Worm (Caenorhabditis elegans) whole organism, L1 larva: Measurements from ENCODE around the gene F25G6.9.

ENCODE experiments used
- ama-1 ChIP-seq: fragments of 150-350 bp; optimal IDR thresholded peaks from 2 replicates; lab custom pipeline; 2014
- lin-13 ChIP-seq: fragments of 150-350 bp; optimal IDR thresholded peaks from 2 replicates; lab custom pipeline; 2014; ENCODE audit warnings: missing biosample characterization, missing genetic modification reagents, missing genetic modification characterization
- lin-15B ChIP-seq: fragments of 150-350 bp; sonication (generic microtip); optimal IDR thresholded peaks from 3 replicates; lab custom pipeline; 2014; ENCODE audit warnings: missing biosample characterization, missing genetic modification characterization
- nhr-237 ChIP-seq: fragments of 150-350 bp; optimal IDR thresholded peaks from 2 replicates; lab custom pipeline; 2014; ENCODE audit warnings: missing biosample characterization, missing genetic modification characterization

DNA sequence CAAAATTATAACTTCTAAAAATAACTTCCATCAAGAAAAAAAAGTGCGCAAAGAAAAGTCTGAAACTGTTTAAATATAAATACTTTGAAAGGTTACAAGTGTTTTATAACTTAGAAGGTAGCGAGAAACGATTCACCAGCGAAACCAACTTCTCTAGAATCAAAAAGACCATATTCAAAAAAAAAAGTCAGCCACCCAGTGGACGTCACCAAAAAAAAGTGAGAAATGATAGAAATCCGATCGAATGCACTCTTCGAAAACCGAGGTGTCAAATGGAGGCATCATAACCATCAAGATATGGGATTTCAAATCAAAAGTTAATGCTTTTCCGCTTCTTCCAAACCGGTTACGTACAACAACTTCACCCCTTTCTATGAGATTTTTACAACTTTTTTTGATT is 16.7 kb upstream of the F25G6.9 start:
- TF ChIP-seq lin-13 (no peak), nhr-237 (tag; lab: Kevin White, UChicago) (no peak), ama-1 (lab: Kevin White, UChicago) (no peak), lin-15B (tag; lab: Kevin White, UChicago) (no peak)
